Fruit fly (Drosophila melanogaster): ENCODE measurements around the gene ArgRS-m.

dm6 chr3R:7926354-7926753 is 39.5 kb downstream of the ArgRS-m start:
- no peak for TF ChIP-seq Lpt (GFP tag; optimal IDR thresholded peaks at IDR 0.05)
- TF ChIP-seq cyc (GFP tag; optimal IDR thresholded peaks at IDR 0.05), result no peak

Data from whole organism, prepupa.